Worm (Caenorhabditis elegans) whole organism, mixed stage, embryonic: Measurements from ENCODE around the gene D2045.8.

Experiments
- elt-3 ChIP-seq: fragments of 150-350 bp; optimal IDR thresholded peaks from 2 replicates; lab custom pipeline; 2014; ENCODE audit warnings: missing biosample characterization, missing genetic modification characterization
- nhr-237 ChIP-seq: fragments of 150-350 bp; optimal IDR thresholded peaks from 2 replicates; lab custom pipeline; 2014; ENCODE audit warnings: missing biosample characterization, missing genetic modification characterization
- nhr-28 ChIP-seq: fragments of 150-350 bp; optimal IDR thresholded peaks from 2 replicates; lab custom pipeline; 2014; ENCODE audit warnings: missing biosample characterization, missing genetic modification characterization
- unc-39 ChIP-seq: fragments of 150-350 bp; optimal IDR thresholded peaks from 2 replicates; lab custom pipeline; 2014; ENCODE audit warnings: missing biosample characterization, missing genetic modification characterization
- unc-62 ChIP-seq: fragments of 150-350 bp; optimal IDR thresholded peaks from 2 replicates; lab custom pipeline; 2014; ENCODE audit warnings: missing biosample characterization, missing genetic modification reagents, missing genetic modification characterization

DNA sequence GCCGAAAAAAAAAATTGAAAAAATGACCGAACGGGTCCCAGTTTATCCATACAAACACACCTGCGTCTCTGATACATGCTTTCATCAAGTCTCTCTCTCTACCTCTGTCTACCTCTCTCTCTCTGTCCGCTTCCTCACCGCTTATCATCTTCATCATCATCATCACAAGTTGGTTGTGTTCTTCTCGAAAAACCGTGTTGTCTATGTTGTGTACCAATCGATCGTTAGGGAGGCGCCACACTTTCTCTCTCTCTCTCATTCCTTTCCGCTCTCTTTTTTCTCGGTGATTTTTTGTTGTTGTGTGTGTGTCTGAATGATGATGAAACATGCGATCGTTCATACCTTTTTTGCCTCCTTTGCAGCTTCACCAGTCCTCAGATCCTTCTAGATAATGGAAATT is 18.4 kb upstream of the D2045.8 start:
- TF ChIP-seq nhr-237 (tag; lab: Kevin White, UChicago) (no peak), nhr-28 (no peak), unc-39 (tag; lab: Kevin White, UChicago) (no peak), elt-3 (no peak), unc-62 (GFP tag; lab: Kevin White, UChicago) (no peak)
